Fruit fly (Drosophila melanogaster) S2 (cell line): Measurements from ENCODE around the gene Nup93-1.

Source experiments
- CG8478 ChIP-seq: fragments of >200 bp; optimal IDR thresholded peaks from 2 replicates; lab custom pipeline; 2018
- CTCF ChIP-seq, 2 experiments: fragments of >200 bp; optimal IDR thresholded peaks; 2 replicates each; lab custom pipeline; 2018

DNA sequence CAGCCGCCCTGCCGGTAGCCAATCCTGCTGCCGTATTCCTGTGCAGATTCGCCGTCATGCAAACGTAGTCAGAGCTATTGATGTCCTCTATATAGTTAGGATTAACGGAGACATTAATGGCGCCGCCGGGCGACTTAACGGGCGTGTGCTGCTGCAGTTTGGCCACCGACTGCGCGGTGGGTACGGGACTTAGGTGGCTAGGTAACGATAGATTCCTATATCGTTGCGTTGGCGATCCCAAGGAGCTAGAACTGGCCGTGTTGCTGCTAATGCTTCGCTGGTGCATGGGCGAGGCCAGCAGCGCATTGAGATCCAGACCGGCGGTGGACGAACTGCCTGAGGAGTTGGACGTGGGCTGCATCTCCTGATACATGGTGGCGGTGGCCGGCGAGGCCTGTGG lies 6.2 kb downstream of the Nup93-1 start:
- no peak for TF ChIP-seq CG8478 (lab: Kevin White, UChicago)
- no peak for TF ChIP-seq CTCF (optimal IDR thresholded peaks at IDR 0.05; lab: Kevin White, UChicago)
